Worm (Caenorhabditis elegans): ENCODE data around the gene abts-2.

ce11 chrX:11632107-11632506, 46.6 kb downstream of the abts-2 start, which contains the start of gene sto-6:
- TF ChIP-seq dao-5 (tag; optimal IDR thresholded peaks at IDR 0.05) (no peak), W03F9.2 (tag; optimal IDR thresholded peaks at IDR 0.05) (no peak), him-1 (tag; optimal IDR thresholded peaks at IDR 0.05) (no peak)

Measured in whole organism, L4/young adult.